Worm (Caenorhabditis elegans): ENCODE results near the gene srsx-2.

srsx-2 gene

ce11 chrV:17429262-17429661, 9.0 kb downstream of the srsx-2 start:
- no peak for TF ChIP-seq Y95B8A.8 (GFP tag; IDR thresholded peaks at IDR 0.05)
- peak; percentile 88; the same call in 1 of the 2 replicates for TF ChIP-seq sea-2 (GFP tag; IDR thresholded peaks at IDR 0.05)
- TF ChIP-seq F37B4.10 (GFP tag; IDR thresholded peaks at IDR 0.05) = 0 out of 2 replicates have a peak, but pooled peaks have one; percentile 59
- TF ChIP-seq egrh-3 (GFP tag; IDR thresholded peaks at IDR 0.05) = peak; percentile 49; the same call in 1 of the 2 replicates
- no peak for TF ChIP-seq snpc-1.3 (tag; optimal IDR thresholded peaks at IDR 0.05; ENCODE audit: insufficient read depth)
- TF ChIP-seq lsy-27 (tag; optimal IDR thresholded peaks at IDR 0.05; ENCODE audit: borderline replicate concordance, insufficient read depth) = no peak
- 0 out of 2 replicates have a peak, but pooled peaks have one; percentile 14 for TF ChIP-seq Y79H2A.3 (GFP tag; conservative IDR thresholded peaks at IDR 0.05)
- TF ChIP-seq attf-5 (GFP tag; optimal IDR thresholded peaks at IDR 0.05) = no peak
- no peak for TF ChIP-seq rec-8 (tag; optimal IDR thresholded peaks at IDR 0.05)
- TF ChIP-seq zfh-2 (GFP tag; conservative IDR thresholded peaks at IDR 0.05) = no peak
- no peak for TF ChIP-seq attf-6 (GFP tag; IDR thresholded peaks at IDR 0.05)
- no peak for TF ChIP-seq efl-1 (GFP tag; optimal IDR thresholded peaks at IDR 0.05)
- TF ChIP-seq ceh-100 (GFP tag; IDR thresholded peaks at IDR 0.05) = no peak
- no peak for TF ChIP-seq ztf-28 (GFP tag; IDR thresholded peaks at IDR 0.05)
- TF ChIP-seq Y53G8AR.9 (GFP tag; conservative IDR thresholded peaks at IDR 0.05) = no peak

DNA sequence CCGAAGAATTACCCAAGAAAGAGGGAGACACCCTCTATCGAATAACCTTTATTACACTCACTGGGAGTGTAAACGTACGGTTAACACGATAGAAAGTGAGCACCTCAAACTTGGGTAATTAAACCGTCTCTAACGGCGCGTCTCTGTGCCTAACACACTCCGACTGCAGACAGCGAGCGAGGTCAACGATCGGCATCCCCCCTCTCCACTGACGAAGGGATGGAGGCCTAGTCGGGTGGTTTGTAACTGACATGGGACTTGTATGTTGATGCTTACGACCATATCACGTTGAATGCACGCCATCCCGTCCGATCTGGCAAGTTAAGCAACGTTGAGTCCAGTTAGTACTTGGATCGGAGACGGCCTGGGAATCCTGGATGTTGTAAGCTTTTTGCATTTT, 9.6 kb downstream of the srsx-2 start:
- TF ChIP-seq nfya-2 (GFP tag; IDR thresholded peaks at IDR 0.05) (0 out of 2 replicates have a peak, but pooled peaks have one; percentile 33), hmg-1.2 (GFP tag; IDR thresholded peaks at IDR 0.05) (peak; percentile 79), madf-3 (GFP tag; IDR thresholded peaks at IDR 0.05) (0 out of 2 replicates have a peak, but pooled peaks have one; percentile 27), rcor-1 (GFP tag; IDR thresholded peaks at IDR 0.05) (peak; percentile 22; the same call in 1 of the 2 replicates), Y56A3A.18 (GFP tag; IDR thresholded peaks at IDR 0.05) (peak; percentile 58; the same call in 1 of the 2 replicates), attf-6 (GFP tag; IDR thresholded peaks at IDR 0.05) (peak; percentile 96), B0261.1 (tag; optimal IDR thresholded peaks at IDR 0.05) (peak; percentile 60), snpc-1.1 (tag; optimal IDR thresholded peaks at IDR 0.05; ENCODE audit: insufficient read depth) (peak; percentile 92), pbrm-1 (GFP tag; IDR thresholded peaks at IDR 0.05) (peak; percentile 94), D2030.7 (GFP tag; IDR thresholded peaks at IDR 0.05) (peak; percentile 66; the same call in 1 of the 2 replicates), dox-1 (GFP tag; IDR thresholded peaks at IDR 0.05) (peak; percentile 33; the same call in 1 of the 2 replicates), snpc-3.4 (tag; optimal IDR thresholded peaks at IDR 0.05) (peak; percentile 82), sea-2 (GFP tag; IDR thresholded peaks at IDR 0.05) (0 out of 2 replicates have a peak, but pooled peaks have one; percentile 53), him-1 (tag; optimal IDR thresholded peaks at IDR 0.05) (peak; percentile 33), lin-26 (GFP tag; IDR thresholded peaks at IDR 0.05) (peak; percentile 39), snpc-4 (GFP tag; optimal IDR thresholded peaks at IDR 0.05) (peak; percentile 87), snpc-4 (tag; optimal IDR thresholded peaks at IDR 0.05) (peak; percentile 57 to 97 (median 86)), rpc-1 (optimal IDR thresholded peaks at IDR 0.05) (peak; percentile 47), rpc-1 (tag; optimal IDR thresholded peaks at IDR 0.05) (peak; percentile 81), tbp1 (GFP tag; optimal IDR thresholded peaks at IDR 0.05) (peak; percentile 84), ceh-58 (GFP tag; IDR thresholded peaks at IDR 0.05) (0 out of 2 replicates have a peak, but pooled peaks have one; percentile 30)

ce11 chrV:17420753-17421152, 17.5 kb downstream of the srsx-2 start:
- peak; percentile 94 for TF ChIP-seq hsf-1 (GFP tag; IDR thresholded peaks at IDR 0.05)
- peak; percentile 47 for TF ChIP-seq dox-1 (GFP tag; IDR thresholded peaks at IDR 0.05)
- TF ChIP-seq B0019.2 (GFP tag; conservative IDR thresholded peaks at IDR 0.05) = 0 out of 2 replicates have a peak, but pooled peaks have one; percentile 13

All from whole organism, young adult.